Fruit fly (Drosophila melanogaster): ENCODE measurements around the gene Sh3beta.

Gene Sh3beta

dm6 chr3L:7361095-7361522, 8.0 kb downstream of the Sh3beta start:
- TF ChIP-seq ovo (GFP tag; optimal IDR thresholded peaks at IDR 0.05) = peak; percentile 26
- TF ChIP-seq CG1620 (GFP tag; optimal IDR thresholded peaks at IDR 0.05) = no peak
- peak; percentile 32 for TF ChIP-seq CG7045 (GFP tag; optimal IDR thresholded peaks at IDR 0.05)
- TF ChIP-seq CG12768 (GFP tag; optimal IDR thresholded peaks at IDR 0.05) = peak; percentile 71
- TF ChIP-seq Hr96 (GFP tag; optimal IDR thresholded peaks at IDR 0.05) = no peak
- no peak for TF ChIP-seq CG11617 (GFP tag; optimal IDR thresholded peaks at IDR 0.05)
- TF ChIP-seq CG7101 (tag; optimal IDR thresholded peaks at IDR 0.05) = peak; percentile 27
- peak; percentile 88 for TF ChIP-seq tj (GFP tag; optimal IDR thresholded peaks at IDR 0.05)
- TF ChIP-seq Clk (GFP tag; optimal IDR thresholded peaks at IDR 0.05) = no peak
- peak; percentile 86 for TF ChIP-seq cic (GFP tag; optimal IDR thresholded peaks at IDR 0.05)
- TF ChIP-seq CG5204 (GFP tag; optimal IDR thresholded peaks at IDR 0.05) = no peak
- peak; percentile 57 for TF ChIP-seq pad (GFP tag; optimal IDR thresholded peaks at IDR 0.05)
- peak; percentile 93 for TF ChIP-seq Mnt (GFP tag; optimal IDR thresholded peaks at IDR 0.05)
- TF ChIP-seq CG33017 (tag; optimal IDR thresholded peaks at IDR 0.05) = peak; percentile 70
- TF ChIP-seq bab1 (GFP tag; optimal IDR thresholded peaks at IDR 0.05) = peak; percentile 52

dm6 chr3L:7360324-7360852, 8.7 kb downstream of the Sh3beta start, which contains the start of gene Sec63:
Sec63 (plus strand) TSS chr3L:7360561.
- TF ChIP-seq ovo (GFP tag; optimal IDR thresholded peaks at IDR 0.05) (peak; percentile 49), kay (GFP tag; ENCODE audit: borderline replicate concordance) (no peak), CG11617 (GFP tag; optimal IDR thresholded peaks at IDR 0.05) (peak; percentile 5), CG5204 (GFP tag; optimal IDR thresholded peaks at IDR 0.05) (no peak), CG33017 (tag; optimal IDR thresholded peaks at IDR 0.05) (no peak), Mnt (GFP tag; optimal IDR thresholded peaks at IDR 0.05) (peak; percentile 12), CG14711 (tag; optimal IDR thresholded peaks at IDR 0.05) (peak; percentile 98), CG7045 (GFP tag; optimal IDR thresholded peaks at IDR 0.05) (no peak), bab1 (GFP tag; optimal IDR thresholded peaks at IDR 0.05) (no peak), CG1620 (GFP tag; optimal IDR thresholded peaks at IDR 0.05) (peak; percentile 40), toe (GFP tag; optimal IDR thresholded peaks at IDR 0.05) (no peak), Clk (GFP tag; optimal IDR thresholded peaks at IDR 0.05) (no peak), CG12768 (GFP tag; optimal IDR thresholded peaks at IDR 0.05) (no peak), tj (GFP tag; optimal IDR thresholded peaks at IDR 0.05) (no peak), cnc (optimal IDR thresholded peaks at IDR 0.05) (no peak), Crg-1 (GFP tag; optimal IDR thresholded peaks at IDR 0.05) (no peak), cic (GFP tag; optimal IDR thresholded peaks at IDR 0.05) (no peak), pad (GFP tag; optimal IDR thresholded peaks at IDR 0.05) (peak; percentile 42), Hr96 (GFP tag; optimal IDR thresholded peaks at IDR 0.05) (peak; percentile 46), CG7101 (tag; optimal IDR thresholded peaks at IDR 0.05) (no peak)

dm6 chr3L:7359827-7360323, 9.2 kb downstream of the Sh3beta start, which contains the start of gene pst:
pst (minus strand) TSS chr3L:7360263.
- no peak for TF ChIP-seq CG5204 (GFP tag; optimal IDR thresholded peaks at IDR 0.05)
- TF ChIP-seq ovo (GFP tag; optimal IDR thresholded peaks at IDR 0.05) = no peak
- TF ChIP-seq Mnt (GFP tag; optimal IDR thresholded peaks at IDR 0.05) = peak; percentile 56
- peak; percentile 12 for TF ChIP-seq CG33017 (tag; optimal IDR thresholded peaks at IDR 0.05)
- peak; percentile 39 for TF ChIP-seq CG11617 (GFP tag; optimal IDR thresholded peaks at IDR 0.05)
- no peak for TF ChIP-seq CG7045 (GFP tag; optimal IDR thresholded peaks at IDR 0.05)
- TF ChIP-seq CG12768 (GFP tag; optimal IDR thresholded peaks at IDR 0.05) = no peak
- TF ChIP-seq CG14711 (tag; optimal IDR thresholded peaks at IDR 0.05) = no peak
- no peak for TF ChIP-seq Crg-1 (GFP tag; optimal IDR thresholded peaks at IDR 0.05)
- TF ChIP-seq Hr96 (GFP tag; optimal IDR thresholded peaks at IDR 0.05) = peak; percentile 53
- TF ChIP-seq toe (GFP tag; optimal IDR thresholded peaks at IDR 0.05) = no peak
- no peak for TF ChIP-seq cic (GFP tag; optimal IDR thresholded peaks at IDR 0.05)
- TF ChIP-seq CG1620 (GFP tag; optimal IDR thresholded peaks at IDR 0.05) = peak; percentile 46
- TF ChIP-seq Clk (GFP tag; optimal IDR thresholded peaks at IDR 0.05) = no peak
- TF ChIP-seq kay (GFP tag; ENCODE audit: borderline replicate concordance) = no peak
- peak; percentile 10 for TF ChIP-seq bab1 (GFP tag; optimal IDR thresholded peaks at IDR 0.05)
- TF ChIP-seq tj (GFP tag; optimal IDR thresholded peaks at IDR 0.05) = no peak
- peak; percentile 43 for TF ChIP-seq CG7101 (tag; optimal IDR thresholded peaks at IDR 0.05)
- TF ChIP-seq cnc (optimal IDR thresholded peaks at IDR 0.05) = no peak
- TF ChIP-seq pad (GFP tag; optimal IDR thresholded peaks at IDR 0.05) = no peak

dm6 chr3L:7356386-7357117, 12.5 kb downstream of the Sh3beta start, which contains the start of gene CTCF:
CTCF (minus strand) TSS chr3L:7356713.
- no peak for TF ChIP-seq Hr96 (GFP tag; optimal IDR thresholded peaks at IDR 0.05)
- TF ChIP-seq cnc (optimal IDR thresholded peaks at IDR 0.05) = no peak
- no peak for TF ChIP-seq CG7045 (GFP tag; optimal IDR thresholded peaks at IDR 0.05)
- TF ChIP-seq tj (GFP tag; optimal IDR thresholded peaks at IDR 0.05) = peak; percentile 49
- TF ChIP-seq CG14711 (tag; optimal IDR thresholded peaks at IDR 0.05) = peak; percentile 22
- no peak for TF ChIP-seq CG5204 (GFP tag; optimal IDR thresholded peaks at IDR 0.05)
- TF ChIP-seq kay (GFP tag; ENCODE audit: borderline replicate concordance) = no peak
- peak; percentile 29 for TF ChIP-seq CG7101 (tag; optimal IDR thresholded peaks at IDR 0.05)
- TF ChIP-seq Crg-1 (GFP tag; optimal IDR thresholded peaks at IDR 0.05) = no peak
- no peak for TF ChIP-seq ovo (GFP tag; optimal IDR thresholded peaks at IDR 0.05)
- no peak for TF ChIP-seq CG1620 (GFP tag; optimal IDR thresholded peaks at IDR 0.05)
- TF ChIP-seq toe (GFP tag; optimal IDR thresholded peaks at IDR 0.05) = no peak
- TF ChIP-seq CG12768 (GFP tag; optimal IDR thresholded peaks at IDR 0.05) = no peak
- TF ChIP-seq Clk (GFP tag; optimal IDR thresholded peaks at IDR 0.05) = no peak
- peak; percentile 31 for TF ChIP-seq CG11617 (GFP tag; optimal IDR thresholded peaks at IDR 0.05)
- peak; percentile 22 for TF ChIP-seq cic (GFP tag; optimal IDR thresholded peaks at IDR 0.05)
- peak; percentile 43 for TF ChIP-seq bab1 (GFP tag; optimal IDR thresholded peaks at IDR 0.05)
- TF ChIP-seq CG33017 (tag; optimal IDR thresholded peaks at IDR 0.05) = no peak
- TF ChIP-seq pad (GFP tag; optimal IDR thresholded peaks at IDR 0.05) = peak; percentile 53
- peak; percentile 40 for TF ChIP-seq Mnt (GFP tag; optimal IDR thresholded peaks at IDR 0.05)

dm6 chr3L:7349311-7349710, 19.7 kb downstream of the Sh3beta start:
- TF ChIP-seq CG1620 (GFP tag; optimal IDR thresholded peaks at IDR 0.05) (no peak), CG12768 (GFP tag; optimal IDR thresholded peaks at IDR 0.05) (no peak), kay (GFP tag; ENCODE audit: borderline replicate concordance) (no peak), CG11617 (GFP tag; optimal IDR thresholded peaks at IDR 0.05) (no peak), ovo (GFP tag; optimal IDR thresholded peaks at IDR 0.05) (no peak), CG5204 (GFP tag; optimal IDR thresholded peaks at IDR 0.05) (no peak), CG33017 (tag; optimal IDR thresholded peaks at IDR 0.05) (no peak), CG7045 (GFP tag; optimal IDR thresholded peaks at IDR 0.05) (no peak), Crg-1 (GFP tag; optimal IDR thresholded peaks at IDR 0.05) (no peak), pad (GFP tag; optimal IDR thresholded peaks at IDR 0.05) (no peak), toe (GFP tag; optimal IDR thresholded peaks at IDR 0.05) (no peak), cnc (optimal IDR thresholded peaks at IDR 0.05) (no peak), bab1 (GFP tag; optimal IDR thresholded peaks at IDR 0.05) (no peak), CG14711 (tag; optimal IDR thresholded peaks at IDR 0.05) (no peak), tj (GFP tag; optimal IDR thresholded peaks at IDR 0.05) (no peak), Mnt (GFP tag; optimal IDR thresholded peaks at IDR 0.05) (no peak), Hr96 (GFP tag; optimal IDR thresholded peaks at IDR 0.05) (no peak), Clk (GFP tag; optimal IDR thresholded peaks at IDR 0.05) (no peak), cic (GFP tag; optimal IDR thresholded peaks at IDR 0.05) (no peak)

All from whole organism, adult.